Fruit fly (Drosophila melanogaster) whole organism, embryonic: Measurements from ENCODE around the gene fwe.

Experiments
- B-H1 ChIP-seq: fragments of 200-800 bp; sonication (Bioruptor generic); IDR thresholded peaks from 3 replicates; pipeline ENCODE4 v1.3.6; 2022; ENCODE audit warnings: missing biosample characterization, missing genetic modification characterization
- CG10209 ChIP-seq: fragments of 200-800 bp; sonication (Bioruptor generic); optimal IDR thresholded peaks from 3 replicates; lab custom pipeline; 2017; ENCODE audit warnings: missing biosample characterization, mild to moderate bottlenecking, missing genetic modification characterization, missing genetic modification reagents
- CG10321 ChIP-seq: fragments of 200-800 bp; sonication (Bioruptor generic); IDR thresholded peaks from 2 replicates; pipeline ENCODE4 v1.3.6; 2022; ENCODE audit warnings: missing biosample characterization, missing genetic modification characterization
- CG10366 ChIP-seq: fragments of 200-800 bp; sonication (Bioruptor generic); IDR thresholded peaks from 2 replicates; pipeline ENCODE4 v1.3.6; 2022; ENCODE audit warnings: missing biosample characterization, missing genetic modification characterization
- CG11085 ChIP-seq: fragments of 200-800 bp; sonication (Bioruptor generic); IDR thresholded peaks from 2 replicates; pipeline ENCODE4 v1.3.6; 2022; ENCODE audit warnings: missing biosample characterization, missing genetic modification characterization
- CG11504 ChIP-seq: fragments of 200-800 bp; sonication (Bioruptor generic); optimal IDR thresholded peaks from 3 replicates; lab custom pipeline; 2019; ENCODE audit warnings: missing biosample characterization, mild to moderate bottlenecking, missing genetic modification characterization, moderate library complexity
- CG12942 ChIP-seq: fragments of 200-800 bp; sonication (Bioruptor generic); optimal IDR thresholded peaks from 3 replicates; lab custom pipeline; 2016; ENCODE audit warnings: missing biosample characterization, missing genetic modification characterization
- CG13287 ChIP-seq: fragments of 200-800 bp; sonication (Bioruptor generic); IDR thresholded peaks from 2 replicates; pipeline ENCODE4 v1.3.6; 2022; ENCODE audit warnings: missing biosample characterization, missing genetic modification characterization; ENCODE audit not compliant: partially characterized antibody
- CG13775 ChIP-seq: fragments of 200-800 bp; sonication (Bioruptor generic); optimal IDR thresholded peaks from 3 replicates; lab custom pipeline; 2017; ENCODE audit warnings: missing biosample characterization, mild to moderate bottlenecking, missing genetic modification characterization
- CG15011 ChIP-seq: fragments of 200-800 bp; sonication (Bioruptor generic); optimal IDR thresholded peaks from 3 replicates; lab custom pipeline; 2018; ENCODE audit warnings: missing biosample characterization, mild to moderate bottlenecking, missing genetic modification characterization
- CG1602 ChIP-seq: fragments of 200-800 bp; sonication (Bioruptor generic); optimal IDR thresholded peaks from 3 replicates; lab custom pipeline; 2016; ENCODE audit warnings: missing biosample characterization, missing genetic modification characterization
- CG17829 ChIP-seq: fragments of 200-800 bp; optimal IDR thresholded peaks from 2 replicates; lab custom pipeline; 2019; ENCODE audit warnings: missing biosample characterization, mild to moderate bottlenecking, missing genetic modification characterization, moderate library complexity
- CG18262 ChIP-seq: fragments of 200-800 bp; optimal IDR thresholded peaks from 3 replicates; lab custom pipeline; 2019; ENCODE audit warnings: missing biosample characterization, mild to moderate bottlenecking, missing genetic modification characterization, moderate library complexity
- CG18476 ChIP-seq: fragments of 200-800 bp; sonication (Bioruptor generic); optimal IDR thresholded peaks from 2 replicates; lab custom pipeline; 2016; ENCODE audit warnings: missing biosample characterization, mild to moderate bottlenecking, missing genetic modification characterization
- CG2116 ChIP-seq: fragments of 200-800 bp; sonication (Bioruptor generic); optimal IDR thresholded peaks from 3 replicates; lab custom pipeline; 2018; ENCODE audit warnings: missing biosample characterization, mild to moderate bottlenecking, missing genetic modification characterization
- CG30403 ChIP-seq: fragments of 200-800 bp; sonication (Bioruptor generic); optimal IDR thresholded peaks from 3 replicates; lab custom pipeline; 2016; ENCODE audit warnings: missing biosample characterization, missing genetic modification characterization
- CG33213 ChIP-seq: fragments of 200-800 bp; sonication (Bioruptor generic); optimal IDR thresholded peaks from 3 replicates; lab custom pipeline; 2016; ENCODE audit warnings: missing biosample characterization, missing genetic modification characterization
- CG4424 ChIP-seq: fragments of 200-800 bp; sonication (Bioruptor generic); optimal IDR thresholded peaks from 3 replicates; lab custom pipeline; 2016; ENCODE audit warnings: missing biosample characterization, missing genetic modification characterization
- CG4820 ChIP-seq: fragments of 200-800 bp; sonication (Bioruptor generic); optimal IDR thresholded peaks from 3 replicates; lab custom pipeline; 2016; ENCODE audit warnings: missing biosample characterization, missing genetic modification characterization
- CG6683 ChIP-seq: fragments of 200-800 bp; sonication (Bioruptor generic); optimal IDR thresholded peaks from 2 replicates; lab custom pipeline; 2017; ENCODE audit warnings: missing biosample characterization, mild to moderate bottlenecking, missing genetic modification characterization, missing genetic modification reagents
- CG7357 ChIP-seq: fragments of 200-800 bp; sonication (Bioruptor generic); IDR thresholded peaks from 3 replicates; pipeline ENCODE4 v1.3.6; 2022; ENCODE audit warnings: missing biosample characterization, missing genetic modification characterization
- CG7372 ChIP-seq: fragments of 200-800 bp; sonication (Bioruptor generic); IDR thresholded peaks from 2 replicates; pipeline ENCODE4 v1.3.6; 2022; ENCODE audit warnings: missing biosample characterization, missing genetic modification characterization
- Camta ChIP-seq: fragments of 200-800 bp; sonication (Bioruptor generic); optimal IDR thresholded peaks from 2 replicates; lab custom pipeline; 2016; ENCODE audit warnings: missing biosample characterization, missing genetic modification characterization
- Doc2 ChIP-seq: fragments of 200-800 bp; sonication (Bioruptor generic); IDR thresholded peaks from 2 replicates; pipeline ENCODE4 v1.3.6; 2022; ENCODE audit warnings: missing biosample characterization, missing genetic modification characterization
- Drgx ChIP-seq: fragments of 200-800 bp; sonication (Bioruptor generic); IDR thresholded peaks from 2 replicates; pipeline ENCODE4 v1.3.6; 2022; ENCODE audit warnings: missing biosample characterization, missing genetic modification characterization
- ERR ChIP-seq: fragments of 200-800 bp; sonication (Bioruptor generic); optimal IDR thresholded peaks from 2 replicates; lab custom pipeline; 2016; ENCODE audit warnings: missing biosample characterization, missing genetic modification characterization
- Fer2 ChIP-seq: fragments of 200-800 bp; sonication (Bioruptor generic); optimal IDR thresholded peaks from 2 replicates; lab custom pipeline; 2018; ENCODE audit warnings: missing biosample characterization, mild to moderate bottlenecking, missing genetic modification characterization, moderate library complexity
- Mes4 ChIP-seq: fragments of 200-800 bp; sonication (Bioruptor generic); optimal IDR thresholded peaks from 2 replicates; lab custom pipeline; 2016; ENCODE audit warnings: missing biosample characterization, missing genetic modification characterization
- Sox102F ChIP-seq: fragments of 200-800 bp; sonication (Bioruptor generic); optimal IDR thresholded peaks from 2 replicates; lab custom pipeline; 2018; ENCODE audit warnings: missing biosample characterization, mild to moderate bottlenecking, missing genetic modification characterization, moderate library complexity
- Sry-δ ChIP-seq: fragments of 200-800 bp; sonication (Bioruptor generic); optimal IDR thresholded peaks from 2 replicates; lab custom pipeline; 2016; ENCODE audit warnings: missing biosample characterization, missing genetic modification characterization
- Tbp ChIP-seq: fragments of >200 bp; optimal IDR thresholded peaks from 2 replicates; lab custom pipeline; 2018; ENCODE audit warnings: missing biosample characterization, missing genetic modification characterization
- Xbp1 ChIP-seq: fragments of 200-800 bp; sonication (Bioruptor generic); optimal IDR thresholded peaks from 3 replicates; lab custom pipeline; 2016; ENCODE audit warnings: missing biosample characterization, mild to moderate bottlenecking, missing genetic modification characterization
- bigmax ChIP-seq: fragments of 200-800 bp; sonication (Bioruptor generic); optimal IDR thresholded peaks from 2 replicates; lab custom pipeline; 2018; ENCODE audit warnings: missing biosample characterization, mild to moderate bottlenecking, missing genetic modification characterization
- croc ChIP-seq: fragments of 200-800 bp; sonication (Bioruptor generic); conservative IDR thresholded peaks from 3 replicates; pipeline ENCODE4 v1.3.6; 2022; ENCODE audit warnings: missing biosample characterization, missing genetic modification characterization
- eve ChIP-seq, 2 experiments: fragments of >200 bp; optimal IDR thresholded peaks; 2 replicates each; lab custom pipeline; 2017; ENCODE audit warnings: missing biosample characterization in 2 of 2, missing genetic modification characterization in 2 of 2
- eyg ChIP-seq: fragments of 200-800 bp; sonication (Bioruptor generic); optimal IDR thresholded peaks from 3 replicates; lab custom pipeline; 2016; ENCODE audit warnings: missing biosample characterization, missing genetic modification characterization
- hth ChIP-seq: fragments of >200 bp; optimal IDR thresholded peaks from 2 replicates; lab custom pipeline; 2017; ENCODE audit warnings: inconsistent platforms
- kay ChIP-seq: fragments of 200-800 bp; sonication (Bioruptor generic); optimal IDR thresholded peaks from 2 replicates; lab custom pipeline; 2016; ENCODE audit warnings: missing biosample characterization, missing genetic modification characterization
- klu ChIP-seq: fragments of 200-800 bp; sonication (Bioruptor generic); IDR thresholded peaks from 2 replicates; pipeline ENCODE4 v1.3.6; 2022; ENCODE audit warnings: missing biosample characterization, missing genetic modification characterization
- lola ChIP-seq, 3 experiments: fragments of >200 bp in 2 of 3; fragments of 200-800 bp in 1 of 3; sonication (Bioruptor generic) in 1 of 3; optimal IDR thresholded peaks; 2 replicates each; lab custom pipeline; 2017 to 2019; ENCODE audit warnings: missing biosample characterization in 3 of 3, missing genetic modification characterization in 3 of 3, mild to moderate bottlenecking in 1 of 3, moderate library complexity in 1 of 3
- lov ChIP-seq, 2 experiments: fragments of 200-800 bp in 1 of 2; fragments of >200 bp in 1 of 2; sonication (Bioruptor generic) in 1 of 2; IDR thresholded peaks in 1 of 2; optimal IDR thresholded peaks in 1 of 2; 2 replicates in 1 of 2; 3 replicates in 1 of 2; pipeline versions ENCODE4 v1.3.6 to Lab custom; 2017 to 2022; ENCODE audit warnings: missing biosample characterization in 1 of 2, missing genetic modification characterization in 1 of 2
- nmo ChIP-seq: fragments of 200-800 bp; sonication (Bioruptor generic); optimal IDR thresholded peaks from 2 replicates; lab custom pipeline; 2018; ENCODE audit warnings: missing biosample characterization, mild to moderate bottlenecking, missing genetic modification characterization, moderate library complexity
- phol ChIP-seq: fragments of 200-800 bp; sonication (Bioruptor generic); optimal IDR thresholded peaks from 3 replicates; lab custom pipeline; 2018; ENCODE audit warnings: missing biosample characterization, mild to moderate bottlenecking, missing genetic modification characterization, moderate library complexity
- pum ChIP-seq: fragments of 200-800 bp; sonication (Bioruptor generic); optimal IDR thresholded peaks from 2 replicates; lab custom pipeline; 2016; ENCODE audit warnings: missing biosample characterization, missing genetic modification characterization
- pzg ChIP-seq: fragments of 200-800 bp; sonication (Bioruptor generic); optimal IDR thresholded peaks from 3 replicates; lab custom pipeline; 2018; ENCODE audit warnings: missing biosample characterization, mild to moderate bottlenecking, missing genetic modification characterization, moderate library complexity
- ro ChIP-seq: fragments of 200-800 bp; sonication (Bioruptor generic); IDR thresholded peaks from 2 replicates; pipeline ENCODE4 v1.3.6; 2022; ENCODE audit warnings: missing biosample characterization, missing genetic modification characterization
- row ChIP-seq: fragments of 200-800 bp; sonication (Bioruptor generic); IDR thresholded peaks from 3 replicates; pipeline ENCODE4 v1.3.6; 2022; ENCODE audit warnings: missing biosample characterization, missing genetic modification characterization
- stwl ChIP-seq: fragments of 200-800 bp; sonication (Bioruptor generic); optimal IDR thresholded peaks from 3 replicates; lab custom pipeline; 2018; ENCODE audit warnings: missing biosample characterization, mild to moderate bottlenecking, missing genetic modification characterization, moderate library complexity
- trem ChIP-seq: fragments of 200-800 bp; optimal IDR thresholded peaks from 3 replicates; lab custom pipeline; 2019; ENCODE audit warnings: missing biosample characterization, mild to moderate bottlenecking, missing genetic modification characterization, moderate library complexity
- unpg ChIP-seq: fragments of 200-800 bp; sonication (Bioruptor generic); optimal IDR thresholded peaks from 3 replicates; lab custom pipeline; 2018; ENCODE audit warnings: missing biosample characterization, mild to moderate bottlenecking, missing genetic modification characterization, moderate library complexity
- yki ChIP-seq: fragments of >200 bp; optimal IDR thresholded peaks from 3 replicates; lab custom pipeline; 2018
- zen2 ChIP-seq: fragments of 200-800 bp; sonication (Bioruptor generic); IDR thresholded peaks from 3 replicates; pipeline ENCODE4 v1.3.6; 2022; ENCODE audit warnings: missing biosample characterization, missing genetic modification characterization; ENCODE audit not compliant: partially characterized antibody

fwe gene

dm6 chr3L:15775498-15775897 is 40.7 kb downstream of the fwe start (continued):
- TF ChIP-seq CG11085 (GFP tag; lab: Robert Waterston, UW), result no peak
- no peak for TF ChIP-seq eyg (GFP tag; lab: Kevin White, UChicago)
- TF ChIP-seq CG18262, result peak; percentile 52
- no peak for TF ChIP-seq kay (GFP tag; lab: Kevin White, UChicago)
- no peak for TF ChIP-seq CG10321 (GFP tag; lab: Robert Waterston, UW)
- peak in 1 of 2 experiments; percentile 2 for TF ChIP-seq eve (GFP tag; optimal IDR thresholded peaks at IDR 0.05; lab: Kevin White, UChicago)
- peak; percentile 38 for TF ChIP-seq Sox102F (GFP tag; lab: Kevin White, UChicago)
- no peak for TF ChIP-seq CG18476
- no peak for TF ChIP-seq ERR (GFP tag; lab: Kevin White, UChicago)
- TF ChIP-seq stwl (tag; lab: Kevin White, UChicago), result no peak
- TF ChIP-seq yki (lab: Kevin White, UChicago), result no peak
- TF ChIP-seq Tbp (GFP tag; lab: Kevin White, UChicago), result no peak
- TF ChIP-seq Drgx (GFP tag; lab: Robert Waterston, UW), result no peak
- no peak for TF ChIP-seq croc (GFP tag; lab: Robert Waterston, UW)
- no peak for TF ChIP-seq Fer2 (tag; lab: Kevin White, UChicago)
- TF ChIP-seq CG13287 (GFP tag; lab: Robert Waterston, UW), result no peak
- no peak for TF ChIP-seq CG6683 (GFP tag; lab: Kevin White, UChicago)
- peak; percentile 5 for TF ChIP-seq CG4820 (GFP tag; lab: Kevin White, UChicago)
- TF ChIP-seq Sry-δ, result no peak
- TF ChIP-seq CG17829, result peak; percentile 19
- no peak for TF ChIP-seq klu (GFP tag; lab: Robert Waterston, UW)
- no peak for TF ChIP-seq lov (optimal IDR thresholded peaks at IDR 0.05; lab: Kevin White, UChicago)
- 0 out of 3 replicates have a peak, but pooled peaks have one; percentile 26 for TF ChIP-seq lov (GFP tag; IDR thresholded peaks at IDR 0.05; lab: Robert Waterston, UW)
- peak; percentile 12 for TF ChIP-seq trem (tag; lab: Kevin White, UChicago)
- TF ChIP-seq CG2116 (GFP tag; lab: Kevin White, UChicago), result no peak
- peak; percentile 37 for TF ChIP-seq CG4424 (GFP tag; lab: Kevin White, UChicago)
- TF ChIP-seq Camta, result no peak
- TF ChIP-seq pum (GFP tag; lab: Kevin White, UChicago), result no peak
- no peak for TF ChIP-seq CG33213 (GFP tag; lab: Kevin White, UChicago)
- no peak for TF ChIP-seq ro
- TF ChIP-seq zen2, result no peak
- no peak for TF ChIP-seq bigmax (GFP tag; lab: Kevin White, UChicago)
- peak; percentile 6 for TF ChIP-seq CG13775 (GFP tag; lab: Kevin White, UChicago)
- no peak for TF ChIP-seq CG10366 (GFP tag; lab: Robert Waterston, UW)
- no peak for TF ChIP-seq CG7372
- TF ChIP-seq pzg (GFP tag; lab: Kevin White, UChicago), result no peak
- TF ChIP-seq CG30403 (GFP tag; lab: Kevin White, UChicago), result peak; percentile 15
- TF ChIP-seq nmo (GFP tag; lab: Kevin White, UChicago), result peak; percentile 50
- peak; percentile 31 for TF ChIP-seq CG10209
- no peak for TF ChIP-seq B-H1 (GFP tag; lab: Robert Waterston, UW)
- TF ChIP-seq CG15011 (GFP tag; lab: Kevin White, UChicago), result no peak
- TF ChIP-seq Doc2 (GFP tag; lab: Robert Waterston, UW), result no peak
- no peak for TF ChIP-seq CG12942 (GFP tag; lab: Kevin White, UChicago)
- TF ChIP-seq unpg, result peak; percentile 13
- peak in 1 of 3 experiments; percentile 58 for TF ChIP-seq lola (GFP tag; optimal IDR thresholded peaks at IDR 0.05; lab: Kevin White, UChicago)
- TF ChIP-seq row (GFP tag; lab: Robert Waterston, UW), result peak; percentile 11; the same call in 1 of the 3 replicates
- 0 out of 3 replicates have a peak, but pooled peaks have one; percentile 13 for TF ChIP-seq CG7357 (GFP tag; lab: Robert Waterston, UW)
- TF ChIP-seq Xbp1 (GFP tag; lab: Kevin White, UChicago), result peak; percentile 11
- peak; percentile 62 for TF ChIP-seq CG11504 (tag; lab: Kevin White, UChicago)
- TF ChIP-seq CG1602 (GFP tag; lab: Kevin White, UChicago), result no peak
- no peak for TF ChIP-seq Mes4 (GFP tag; lab: Kevin White, UChicago)
- TF ChIP-seq hth (lab: Kevin White, UChicago), result no peak
- TF ChIP-seq phol (tag; lab: Kevin White, UChicago), result peak; percentile 60
